Worm (Caenorhabditis elegans): ENCODE data around the gene coel-1.

DNA sequence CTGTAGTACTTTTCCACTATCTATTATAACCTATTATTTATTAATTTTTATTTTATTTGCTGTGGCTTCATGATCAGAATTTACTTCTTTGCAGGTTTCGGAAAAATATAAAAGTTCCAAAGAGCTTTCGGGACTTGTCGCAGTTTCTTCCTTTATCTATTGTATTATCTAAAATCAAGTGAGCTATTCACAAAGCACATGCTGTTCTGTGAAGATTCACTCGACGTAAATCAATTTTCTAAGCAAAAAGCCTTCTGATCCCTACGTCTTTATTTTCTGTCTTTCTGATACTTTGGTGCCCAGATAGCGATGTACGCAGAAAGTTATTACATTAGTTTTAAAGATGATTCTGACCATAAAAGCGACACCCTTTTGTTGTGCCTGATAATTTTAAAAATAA, 51.6 kb downstream of the coel-1 start:
- TF ChIP-seq peb-1 (tag; optimal IDR thresholded peaks at IDR 0.05) (no peak), nhr-23 (tag; optimal IDR thresholded peaks at IDR 0.05) (no peak), egl-27 (tag; optimal IDR thresholded peaks at IDR 0.05) (no peak), nhr-77 (tag; optimal IDR thresholded peaks at IDR 0.05) (no peak), nhr-11 (tag; optimal IDR thresholded peaks at IDR 0.05) (no peak), ceh-82 (tag; optimal IDR thresholded peaks at IDR 0.05) (no peak), nhr-12 (tag; optimal IDR thresholded peaks at IDR 0.05) (no peak), lsy-2 (tag; optimal IDR thresholded peaks at IDR 0.05) (no peak), snpc-4 (tag; optimal IDR thresholded peaks at IDR 0.05) (no peak)
